Worm (Caenorhabditis elegans): ENCODE results near the gene msrp-4.
A peak's percentile ranks its signal among the peaks of the same experiment; 100 is the strongest.

The msrp-4 gene

ce11 chrII:848519-848918 lies 25.9 kb upstream of the msrp-4 start, which contains the start of the genes acdh-9 and F28A10.13 (continued):
- TF ChIP-seq ceh-44 (GFP tag; IDR thresholded peaks at IDR 0.05), result no peak
- peak; percentile 27; the same call in 1 of the 2 replicates for TF ChIP-seq lin-38 (GFP tag; IDR thresholded peaks at IDR 0.05)
- TF ChIP-seq T26A8.4 (GFP tag; IDR thresholded peaks at IDR 0.05), result no peak; the same call in 1 of the 2 replicates
- TF ChIP-seq zfp-2 (tag; optimal IDR thresholded peaks at IDR 0.05), result no peak
- TF ChIP-seq cey-2 (tag; optimal IDR thresholded peaks at IDR 0.05; ENCODE audit: borderline replicate concordance, insufficient read depth), result no peak
- no peak for TF ChIP-seq F10B5.3 (tag; optimal IDR thresholded peaks at IDR 0.05)
- TF ChIP-seq ceh-20 (GFP tag; IDR thresholded peaks at IDR 0.05), result 0 out of 2 replicates have a peak, but pooled peaks have one; percentile 15
- TF ChIP-seq nhr-76 (tag; optimal IDR thresholded peaks at IDR 0.05), result peak; percentile 62
- TF ChIP-seq F37D6.2 (tag; optimal IDR thresholded peaks at IDR 0.05), result no peak
- no peak for TF ChIP-seq nhr-42 (GFP tag; IDR thresholded peaks at IDR 0.05)
- TF ChIP-seq nhr-237 (tag; optimal IDR thresholded peaks at IDR 0.05), result no peak
- peak in 1 of 2 experiments; percentile 82 for TF ChIP-seq hif-1 (tag; optimal IDR thresholded peaks at IDR 0.05)
- TF ChIP-seq hlh-30 (tag; optimal IDR thresholded peaks at IDR 0.05; ENCODE audit: insufficient read depth), result peak; percentile 86
- TF ChIP-seq ZK337.2 (GFP tag; IDR thresholded peaks at IDR 0.05), result no peak
- TF ChIP-seq jun-1 (tag; optimal IDR thresholded peaks at IDR 0.05), result no peak
- peak; percentile 83 for TF ChIP-seq dmd-6 (GFP tag; IDR thresholded peaks at IDR 0.05)
- no peak for TF ChIP-seq skn-1 (tag; optimal IDR thresholded peaks at IDR 0.05)
- TF ChIP-seq lin-39 (tag; optimal IDR thresholded peaks at IDR 0.05), result no peak
- no peak for TF ChIP-seq ceh-62 (tag; optimal IDR thresholded peaks at IDR 0.05)
- peak; percentile 46 for TF ChIP-seq ama-1 (optimal IDR thresholded peaks at IDR 0.05)
- TF ChIP-seq dve-1 (tag; optimal IDR thresholded peaks at IDR 0.05; ENCODE audit: insufficient read depth), result peak; percentile 88
- no peak for TF ChIP-seq ces-1 (GFP tag; optimal IDR thresholded peaks at IDR 0.05)
- no peak for TF ChIP-seq madf-9 (GFP tag; conservative IDR thresholded peaks at IDR 0.05)
- no peak for TF ChIP-seq lin-1 (GFP tag; IDR thresholded peaks at IDR 0.05)
- peak; percentile 89 for TF ChIP-seq hlh-11 (tag; optimal IDR thresholded peaks at IDR 0.05)
- peak; percentile 51 for TF ChIP-seq nhr-11 (tag; optimal IDR thresholded peaks at IDR 0.05)
- no peak for TF ChIP-seq daf-8 (GFP tag; IDR thresholded peaks at IDR 0.05)
- no peak for TF ChIP-seq F44E2.7 (GFP tag; IDR thresholded peaks at IDR 0.05)
- TF ChIP-seq duxl-1 (tag; optimal IDR thresholded peaks at IDR 0.05; ENCODE audit: poor library complexity), result peak; percentile 46
- no peak for TF ChIP-seq lin-29 (GFP tag; IDR thresholded peaks at IDR 0.05)
- TF ChIP-seq daf-12 (tag; optimal IDR thresholded peaks at IDR 0.05), result no peak
- TF ChIP-seq unc-62 (GFP tag; optimal IDR thresholded peaks at IDR 0.05 in 1 of 2), result no peak
- no peak for TF ChIP-seq unc-62 (tag; optimal IDR thresholded peaks at IDR 0.05)
- TF ChIP-seq lim-7 (GFP tag; IDR thresholded peaks at IDR 0.05), result no peak
- TF ChIP-seq madf-5 (GFP tag; IDR thresholded peaks at IDR 0.05), result no peak
- no peak for TF ChIP-seq fkh-10 (GFP tag; optimal IDR thresholded peaks at IDR 0.05)
- no peak for TF ChIP-seq arid-1 (GFP tag; conservative IDR thresholded peaks at IDR 0.05)
- TF ChIP-seq gei-8 (GFP tag; optimal IDR thresholded peaks at IDR 0.05), result no peak
- TF ChIP-seq spr-3 (GFP tag; optimal IDR thresholded peaks at IDR 0.05), result no peak
- TF ChIP-seq attf-4 (tag; optimal IDR thresholded peaks at IDR 0.05), result no peak
- TF ChIP-seq zip-11 (GFP tag; IDR thresholded peaks at IDR 0.05), result no peak
- no peak for TF ChIP-seq dmd-8 (GFP tag; IDR thresholded peaks at IDR 0.05)
- no peak for TF ChIP-seq mxl-2 (GFP tag; conservative IDR thresholded peaks at IDR 0.05)
- no peak for TF ChIP-seq nhr-102 (tag; optimal IDR thresholded peaks at IDR 0.05)
- TF ChIP-seq nhr-48 (tag; optimal IDR thresholded peaks at IDR 0.05), result no peak
- TF ChIP-seq T20F7.1 (GFP tag; optimal IDR thresholded peaks at IDR 0.05), result peak; percentile 62
- TF ChIP-seq daf-19 (GFP tag; conservative IDR thresholded peaks at IDR 0.05), result no peak
- no peak for TF ChIP-seq F26F4.8 (GFP tag; conservative IDR thresholded peaks at IDR 0.05)
- TF ChIP-seq Y5F2A.4 (GFP tag; optimal IDR thresholded peaks at IDR 0.05), result no peak
- TF ChIP-seq mes-2 (tag; optimal IDR thresholded peaks at IDR 0.05; ENCODE audit: poor library complexity, severe bottlenecking), result peak; percentile 54
- no peak for TF ChIP-seq tag-97 (GFP tag; IDR thresholded peaks at IDR 0.05)
- TF ChIP-seq ztf-11 (tag; optimal IDR thresholded peaks at IDR 0.05), result no peak
